Fruit fly (Drosophila melanogaster) whole organism, wandering third instar larva: ENCODE measurements around the gene AnxB9.

Source experiments
- CrebA ChIP-seq: fragments of 200-800 bp; sonication (Bioruptor generic); optimal IDR thresholded peaks from 2 replicates; lab custom pipeline; 2016; ENCODE audit warnings: missing biosample characterization, mild to moderate bottlenecking, missing genetic modification characterization, borderline replicate concordance
- Dif ChIP-seq: fragments of 200-275, 200-300 bp; sonication (Bioruptor generic); optimal IDR thresholded peaks from 2 replicates; lab custom pipeline; 2018; ENCODE audit warnings: missing biosample characterization, missing genetic modification characterization; ENCODE audit not compliant: partially characterized antibody
- GATAd ChIP-seq: sonication (Bioruptor generic); optimal IDR thresholded peaks from 2 replicates; lab custom pipeline; 2016; ENCODE audit warnings: missing biosample characterization, missing genetic modification characterization
- HLH106 ChIP-seq: fragments of 200-800 bp; optimal IDR thresholded peaks from 3 replicates; lab custom pipeline; 2019; ENCODE audit warnings: missing biosample characterization, mild to moderate bottlenecking, missing genetic modification characterization, moderate library complexity
- Hr78 ChIP-seq: fragments of >200 bp; optimal IDR thresholded peaks from 2 replicates; lab custom pipeline; 2017; ENCODE audit warnings: missing biosample characterization, missing genetic modification characterization
- Mio ChIP-seq: sonication (Bioruptor generic); optimal IDR thresholded peaks from 2 replicates; lab custom pipeline; 2016; ENCODE audit warnings: missing biosample characterization, missing genetic modification characterization
- dsf ChIP-seq: sonication (Bioruptor generic); optimal IDR thresholded peaks from 2 replicates; lab custom pipeline; 2016; ENCODE audit warnings: missing biosample characterization, missing genetic modification characterization, borderline replicate concordance
- fru ChIP-seq: fragments of 200-800 bp; sonication (Bioruptor generic); optimal IDR thresholded peaks from 3 replicates; lab custom pipeline; 2016; ENCODE audit warnings: missing biosample characterization, mild to moderate bottlenecking, missing genetic modification characterization
- pan ChIP-seq: fragments of >200 bp; optimal IDR thresholded peaks from 2 replicates; lab custom pipeline; 2017
- tai ChIP-seq: sonication (Bioruptor generic); optimal IDR thresholded peaks from 2 replicates; lab custom pipeline; 2016; ENCODE audit warnings: missing biosample characterization, missing genetic modification characterization
- usp ChIP-seq: fragments of >200 bp; optimal IDR thresholded peaks from 2 replicates; lab custom pipeline; 2017; ENCODE audit warnings: missing biosample characterization, missing genetic modification characterization
- woc ChIP-seq: sonication (Bioruptor generic); optimal IDR thresholded peaks from 2 replicates; lab custom pipeline; 2016; ENCODE audit warnings: missing biosample characterization, mild to moderate bottlenecking, missing genetic modification characterization

DNA sequence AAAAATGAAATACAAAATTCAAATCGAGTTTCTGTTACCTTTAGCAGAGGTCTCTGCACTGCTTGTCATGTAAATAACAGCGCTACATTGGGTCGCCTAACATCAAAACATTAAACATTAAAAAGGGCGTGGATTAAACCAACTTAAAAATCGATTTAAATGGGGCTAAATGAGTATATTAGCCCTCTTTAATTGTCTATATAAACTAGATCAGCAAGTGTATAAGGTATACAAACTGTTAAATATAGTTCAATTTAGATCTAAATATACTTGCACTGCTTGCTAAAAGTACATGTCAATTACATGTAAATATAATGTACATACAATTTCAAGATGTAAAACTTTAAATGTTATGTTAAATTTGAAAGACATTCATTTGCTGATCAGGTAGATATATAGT lies 4.7 kb downstream of the AnxB9 start:
- no peak for TF ChIP-seq usp (GFP tag; lab: Kevin White, UChicago)
- no peak for TF ChIP-seq HLH106 (tag; lab: Kevin White, UChicago)
- TF ChIP-seq CrebA (GFP tag; lab: Kevin White, UChicago): no peak
- no peak for TF ChIP-seq dsf (GFP tag; lab: Kevin White, UChicago)
- TF ChIP-seq GATAd (GFP tag; lab: Kevin White, UChicago): no peak
- TF ChIP-seq pan (lab: Kevin White, UChicago): no peak
- TF ChIP-seq fru (GFP tag; lab: Kevin White, UChicago): no peak
- no peak for TF ChIP-seq Hr78
- TF ChIP-seq Mio (GFP tag; lab: Kevin White, UChicago): no peak
- no peak for TF ChIP-seq Dif (GFP tag; lab: Kevin White, UChicago)
- no peak for TF ChIP-seq woc (GFP tag; lab: Kevin White, UChicago)
- TF ChIP-seq tai: no peak
